Worm (Caenorhabditis elegans) whole organism, L4 larva: ENCODE measurements around the gene efa-6.

Experiments used
- Y105C5A.15 ChIP-seq: fragments of 200-800 bp; sonication (Bioruptor generic); IDR thresholded peaks from 2 replicates; pipeline ENCODE4 v1.3.6; 2022; ENCODE audit warnings: missing genetic modification characterization, missing compliant biosample characterization
- Y5F2A.4 ChIP-seq: fragments of 200-800 bp; sonication (Bioruptor generic); optimal IDR thresholded peaks from 2 replicates; lab custom pipeline; 2018; ENCODE audit warnings: mild to moderate bottlenecking, missing genetic modification characterization, missing compliant biosample characterization
- ZK546.5 ChIP-seq, 2 experiments: sonication (generic microtip); optimal IDR thresholded peaks; 2 replicates each; lab custom pipeline; 2017; ENCODE audit warnings: missing biosample characterization in 2 of 2, missing genetic modification characterization in 2 of 2
- aha-1 ChIP-seq: fragments of 150-350 bp; peaks from one replicate; lab custom pipeline; 2014; ENCODE audit warnings: missing biosample characterization, missing genetic modification characterization
- ama-1 ChIP-seq: fragments of 150-350 bp; optimal IDR thresholded peaks from 2 replicates; lab custom pipeline; 2014; ENCODE audit warnings: inconsistent platforms, mixed read lengths
- ceh-20 ChIP-seq: fragments of 200-800 bp; sonication (Bioruptor generic); IDR thresholded peaks from 2 replicates; pipeline ENCODE4 v1.3.6; 2022; ENCODE audit warnings: missing genetic modification reagents, missing genetic modification characterization, missing compliant biosample characterization
- ceh-44 ChIP-seq: fragments of 200-800 bp; sonication (Bioruptor generic); IDR thresholded peaks from 2 replicates; pipeline ENCODE4 v1.3.6; 2022; ENCODE audit warnings: missing genetic modification reagents, missing genetic modification characterization, missing compliant biosample characterization
- ceh-62 ChIP-seq: sonication (generic microtip); optimal IDR thresholded peaks from 2 replicates; lab custom pipeline; 2017; ENCODE audit warnings: missing biosample characterization, missing genetic modification characterization
- ceh-82 ChIP-seq: sonication (generic microtip); optimal IDR thresholded peaks from 2 replicates; lab custom pipeline; 2017; ENCODE audit warnings: missing biosample characterization, missing genetic modification characterization
- daf-8 ChIP-seq: fragments of 200-800 bp; sonication (Bioruptor generic); IDR thresholded peaks from 2 replicates; pipeline ENCODE4 v1.3.6; 2022; ENCODE audit warnings: missing genetic modification characterization, missing compliant biosample characterization
- dmd-6 ChIP-seq: fragments of 200-800 bp; sonication (Bioruptor generic); IDR thresholded peaks from 2 replicates; pipeline ENCODE4 v1.3.6; 2022; ENCODE audit warnings: missing genetic modification reagents, missing genetic modification characterization, missing compliant biosample characterization
- dve-1 ChIP-seq: sonication (generic microtip); optimal IDR thresholded peaks from 2 replicates; lab custom pipeline; 2017; ENCODE audit warnings: antibody characterized with exemption, mild to moderate bottlenecking, missing genetic modification characterization, missing compliant biosample characterization; ENCODE audit not compliant: insufficient read depth
- egl-43 ChIP-seq: fragments of 200-800 bp; sonication (Bioruptor generic); IDR thresholded peaks from 2 replicates; pipeline ENCODE4 v1.3.6; 2022; ENCODE audit warnings: missing genetic modification reagents, missing genetic modification characterization, missing compliant biosample characterization
- fkh-10 ChIP-seq: fragments of 150-350 bp; optimal IDR thresholded peaks from 2 replicates; lab custom pipeline; 2014; ENCODE audit warnings: missing biosample characterization, missing genetic modification reagents, missing genetic modification characterization
- hlh-11 ChIP-seq: fragments of 200-800 bp; sonication (Bioruptor generic); optimal IDR thresholded peaks from 2 replicates; lab custom pipeline; 2018; ENCODE audit warnings: mild to moderate bottlenecking, missing genetic modification characterization, missing compliant biosample characterization
- hmg-1.1 ChIP-seq: fragments of 200-800 bp; sonication (Bioruptor generic); IDR thresholded peaks from 2 replicates; pipeline ENCODE4 v1.3.6; 2022; ENCODE audit warnings: missing genetic modification reagents, missing genetic modification characterization, missing compliant biosample characterization
- lin-15B ChIP-seq: fragments of 150-350 bp; sonication (generic microtip); optimal IDR thresholded peaks from 3 replicates; lab custom pipeline; 2014; ENCODE audit warnings: missing biosample characterization, missing genetic modification characterization
- lin-38 ChIP-seq: fragments of 200-800 bp; sonication (Bioruptor generic); IDR thresholded peaks from 2 replicates; pipeline ENCODE4 v1.3.6; 2022; ENCODE audit warnings: missing genetic modification reagents, missing genetic modification characterization, missing compliant biosample characterization
- lsy-2 ChIP-seq, 2 experiments: fragments of 150-350 bp in 1 of 2; sonication (generic microtip) in 1 of 2; optimal IDR thresholded peaks; 2 replicates each; lab custom pipeline; 2014 to 2017; ENCODE audit warnings: missing biosample characterization in 2 of 2, missing genetic modification characterization in 2 of 2
- madf-5 ChIP-seq, 2 experiments: fragments of 200-800 bp; sonication (Bioruptor generic); IDR thresholded peaks; 2 replicates each; pipeline ENCODE4 v1.3.6; 2022; ENCODE audit warnings: missing compliant biosample characterization in 2 of 2, missing genetic modification characterization in 2 of 2
- mdl-1 ChIP-seq, 2 experiments: fragments of 150-350 bp in 1 of 2; sonication (generic microtip) in 1 of 2; optimal IDR thresholded peaks; 2 replicates each; lab custom pipeline; 2014 to 2017; ENCODE audit warnings: missing biosample characterization in 2 of 2, missing genetic modification characterization in 2 of 2
- mep-1 ChIP-seq: fragments of 150-350 bp; sonication (generic microtip); optimal IDR thresholded peaks from 3 replicates; lab custom pipeline; 2014; ENCODE audit warnings: missing biosample characterization, missing genetic modification characterization
- nhr-10 ChIP-seq: fragments of 150-350 bp; optimal IDR thresholded peaks from 2 replicates; lab custom pipeline; 2014; ENCODE audit warnings: missing biosample characterization, missing genetic modification characterization
- pqm-1 ChIP-seq: sonication (generic microtip); optimal IDR thresholded peaks from 2 replicates; lab custom pipeline; 2017; ENCODE audit warnings: missing biosample characterization, missing genetic modification characterization
- rbr-2 ChIP-seq: sonication (generic microtip); optimal IDR thresholded peaks from 2 replicates; lab custom pipeline; 2016; ENCODE audit warnings: missing genotype, missing genetic modification characterization, missing compliant biosample characterization
- set-16 ChIP-seq: fragments of 200-800 bp; sonication (Bioruptor generic); IDR thresholded peaks from 2 replicates; pipeline ENCODE4 v1.3.6; 2022; ENCODE audit warnings: missing genetic modification reagents, missing genetic modification characterization, missing compliant biosample characterization
- snpc-1.2 ChIP-seq: fragments of 200-800 bp; sonication (Bioruptor generic); IDR thresholded peaks from 2 replicates; pipeline ENCODE4 v1.3.6; 2022; ENCODE audit warnings: missing genetic modification reagents, missing genetic modification characterization, missing compliant biosample characterization
- spr-1 ChIP-seq: sonication (generic microtip); optimal IDR thresholded peaks from 2 replicates; lab custom pipeline; 2016; ENCODE audit warnings: mild to moderate bottlenecking, missing genetic modification characterization, missing compliant biosample characterization
- spr-3 ChIP-seq: fragments of 200-800 bp; sonication (Bioruptor generic); optimal IDR thresholded peaks from 2 replicates; lab custom pipeline; 2018; ENCODE audit warnings: mild to moderate bottlenecking, missing genetic modification characterization, missing compliant biosample characterization
- unc-39 ChIP-seq: sonication (generic microtip); optimal IDR thresholded peaks from 2 replicates; lab custom pipeline; 2017; ENCODE audit warnings: missing biosample characterization, missing genetic modification characterization
- unc-62 ChIP-seq, 3 experiments: fragments of 150-350 bp in 1 of 3; sonication (generic microtip); optimal IDR thresholded peaks in 2 of 3; peaks in 1 of 3; 1 replicate in 1 of 3; 2 replicates in 2 of 3; lab custom pipeline; 2014 to 2017; ENCODE audit warnings: missing biosample characterization in 3 of 3, missing genetic modification characterization in 3 of 3, missing genetic modification reagents in 3 of 3, missing genotype in 1 of 3
- vab-7 ChIP-seq: fragments of 200-800 bp; sonication (Bioruptor generic); IDR thresholded peaks from 2 replicates; pipeline ENCODE4 v1.3.6; 2022; ENCODE audit warnings: missing genetic modification reagents, missing genetic modification characterization, missing compliant biosample characterization
- zfp-2 ChIP-seq: sonication (generic microtip); optimal IDR thresholded peaks from 2 replicates; lab custom pipeline; 2016; ENCODE audit warnings: mild to moderate bottlenecking, missing genetic modification characterization, missing compliant biosample characterization
- zip-11 ChIP-seq: fragments of 200-800 bp; sonication (Bioruptor generic); IDR thresholded peaks from 2 replicates; pipeline ENCODE4 v1.3.6; 2022; ENCODE audit warnings: missing genetic modification characterization, missing compliant biosample characterization

efa-6 gene

ce11 chrIV:12584146-12584545 lies 30.4 kb downstream of the efa-6 start (continued):
- TF ChIP-seq ama-1 (lab: Kevin White, UChicago) (no peak), ceh-44 (GFP tag; lab: Robert Waterston, UW) (no peak), dve-1 (tag; lab: Kevin White, UChicago) (no peak), pqm-1 (tag; lab: Kevin White, UChicago) (no peak), spr-1 (tag; lab: Kevin White, UChicago) (no peak), ceh-82 (no peak), Y5F2A.4 (GFP tag; lab: Kevin White, UChicago) (no peak), lin-15B (tag; lab: Kevin White, UChicago) (no peak), hlh-11 (tag; lab: Kevin White, UChicago) (no peak), ZK546.5 (tag; optimal IDR thresholded peaks at IDR 0.05; lab: Kevin White, UChicago) (no peak), lin-38 (GFP tag; lab: Robert Waterston, UW) (no peak), zip-11 (no peak), zfp-2 (tag; lab: Kevin White, UChicago) (no peak), vab-7 (GFP tag; lab: Robert Waterston, UW) (0 out of 2 replicates have a peak, but pooled peaks have one; percentile 26), dmd-6 (no peak), Y105C5A.15 (GFP tag; lab: Robert Waterston, UW) (no peak), set-16 (peak; percentile 54; the same call in 1 of the 2 replicates), spr-3 (GFP tag; lab: Kevin White, UChicago) (no peak), nhr-10 (tag; lab: Kevin White, UChicago) (no peak), ceh-62 (no peak), madf-5 (GFP tag; IDR thresholded peaks at IDR 0.05; lab: Robert Waterston, UW) (no peak), ceh-20 (GFP tag; lab: Robert Waterston, UW) (no peak)

DNA sequence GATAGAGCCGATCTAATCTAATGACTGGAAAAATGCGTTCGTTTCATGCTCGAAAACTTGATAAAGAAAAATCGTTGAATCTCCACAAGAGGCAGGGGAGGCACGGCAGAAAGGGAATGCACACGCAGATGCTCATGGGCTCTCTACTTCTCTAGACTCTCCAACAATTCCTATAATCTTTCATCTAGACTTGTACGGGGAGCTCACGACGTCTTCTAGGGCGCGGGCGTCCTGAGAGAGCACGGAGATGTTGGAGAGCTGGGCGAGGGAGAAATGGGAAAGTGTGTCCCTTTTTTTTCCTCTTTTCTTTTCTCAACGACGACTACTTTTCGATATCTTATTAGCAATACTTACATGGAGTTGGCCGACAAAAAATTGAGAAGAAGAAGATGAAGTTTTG lies 31.3 kb downstream of the efa-6 start:
- peak in 1 of 2 experiments; percentile 42 for TF ChIP-seq lsy-2 (tag; optimal IDR thresholded peaks at IDR 0.05; lab: Kevin White, UChicago)
- TF ChIP-seq daf-8 (GFP tag; lab: Robert Waterston, UW): no peak
- TF ChIP-seq egl-43: no peak
- peak; percentile 88 for TF ChIP-seq aha-1 (tag; lab: Kevin White, UChicago)
- peak; percentile 54 for TF ChIP-seq rbr-2
- peak; percentile 46 for TF ChIP-seq fkh-10 (GFP tag; lab: Kevin White, UChicago)
- 0 out of 2 replicates have a peak, but pooled peaks have one; percentile 14 for TF ChIP-seq hmg-1.1 (GFP tag; lab: Robert Waterston, UW)

- no peak for TF ChIP-seq unc-39 (tag; lab: Kevin White, UChicago)
- no peak for TF ChIP-seq snpc-1.2 (GFP tag; lab: Robert Waterston, UW)
- peak in 1 of 2 experiments; percentile 37 for TF ChIP-seq unc-62 (GFP tag; optimal IDR thresholded peaks at IDR 0.05 in 1 of 2; lab: Kevin White, UChicago)
- TF ChIP-seq unc-62 (tag; optimal IDR thresholded peaks at IDR 0.05; lab: Kevin White, UChicago): no peak
- TF ChIP-seq lin-15B (tag; lab: Kevin White, UChicago): no peak
These were observed 33.5 kb downstream of the efa-6 start, which contains the start of gene K08E7.6 for ce11 chrIV:12581046-12581445. TSS of gene K08E7.6 (minus strand) at chrIV:12581146.

- TF ChIP-seq ceh-20 (GFP tag; lab: Robert Waterston, UW): no peak
- TF ChIP-seq aha-1 (tag; lab: Kevin White, UChicago): peak; percentile 92
- TF ChIP-seq mdl-1 (tag; optimal IDR thresholded peaks at IDR 0.05; lab: Kevin White, UChicago): no peak
- no peak for TF ChIP-seq ama-1 (lab: Kevin White, UChicago)
- no peak for TF ChIP-seq mep-1 (tag; lab: Kevin White, UChicago)
These were observed 40.3 kb downstream of the efa-6 start for ce11 chrIV:12574265-12574664.

DNA sequence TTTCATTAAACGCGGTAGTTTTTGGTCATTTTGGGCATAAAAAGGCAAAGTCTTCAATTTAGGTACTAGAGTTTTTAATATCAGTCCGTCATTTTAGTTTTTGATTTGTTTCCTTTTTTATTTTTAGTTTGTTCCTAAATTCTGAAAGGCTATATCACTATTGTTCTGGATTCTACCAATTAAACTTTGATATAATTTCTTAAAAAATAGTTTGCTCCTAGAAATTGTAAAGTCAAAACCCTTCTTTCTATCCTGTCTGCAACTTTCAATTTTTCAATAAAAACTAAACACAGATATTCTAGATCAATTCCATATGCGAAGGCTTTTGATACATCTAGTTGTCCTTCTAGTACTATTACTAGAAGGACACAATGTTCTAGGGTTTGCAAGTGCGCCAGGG lies 41.5 kb downstream of the efa-6 start, which contains the start of gene K08E7.5:
K08E7.5 (plus strand) TSS at position 301 of the 400 bp plus-strand sequence.
- TF ChIP-seq aha-1 (tag; lab: Kevin White, UChicago) (peak; percentile 88), set-16 (no peak)
